Fruit fly (Drosophila melanogaster): ENCODE measurements around the gene CG10748.
A peak's percentile ranks its signal among the peaks of the same experiment; 100 is the strongest.

DNA sequence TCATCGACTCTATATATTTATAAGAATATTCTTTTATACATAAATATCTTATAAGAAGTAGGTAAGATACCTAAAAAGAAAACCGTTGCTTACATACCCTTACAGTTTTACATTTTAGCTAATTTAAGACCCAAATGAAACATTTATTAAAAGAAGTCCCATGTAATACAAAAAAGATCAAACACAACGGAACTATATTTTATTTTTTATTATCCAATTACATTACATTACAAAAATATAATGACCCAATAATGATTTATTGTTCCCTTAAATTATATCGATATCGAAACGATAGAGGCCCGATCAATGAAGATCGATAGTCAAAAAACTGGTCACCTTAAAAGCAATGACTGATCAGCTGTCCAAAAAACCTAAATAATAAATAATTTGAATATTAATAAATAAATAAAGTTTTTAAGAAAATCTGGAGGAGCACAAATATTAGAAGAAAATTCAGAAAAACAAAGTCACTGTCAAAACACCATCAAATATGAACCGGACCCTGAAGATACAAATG lies 35.8 kb upstream of the CG10748 start:
- TF ChIP-seq trem (tag; optimal IDR thresholded peaks at IDR 0.05) (peak; percentile 52), sug (tag; optimal IDR thresholded peaks at IDR 0.05) (peak; percentile 5), CG33213 (GFP tag; optimal IDR thresholded peaks at IDR 0.05) (no peak), CG11504 (tag; optimal IDR thresholded peaks at IDR 0.05) (no peak), dm (GFP tag; optimal IDR thresholded peaks at IDR 0.05) (no peak), CG18764 (GFP tag; optimal IDR thresholded peaks at IDR 0.05) (no peak), run (tag; optimal IDR thresholded peaks at IDR 0.05) (no peak), CG12219 (GFP tag; optimal IDR thresholded peaks at IDR 0.05) (no peak), CG10431 (GFP tag; optimal IDR thresholded peaks at IDR 0.05) (no peak), CG4730 (GFP tag; IDR thresholded peaks at IDR 0.05) (no peak)

All from whole organism, embryonic.